Worm (Caenorhabditis elegans) whole organism, L3 larva: Measurements from ENCODE around the gene F59F5.4.

ENCODE experiments used
- ZK546.5 ChIP-seq: sonication (generic microtip); optimal IDR thresholded peaks from 2 replicates; lab custom pipeline; 2017; ENCODE audit warnings: missing biosample characterization, missing genetic modification characterization
- ceh-9 ChIP-seq: sonication (generic microtip); optimal IDR thresholded peaks from 2 replicates; lab custom pipeline; 2018; ENCODE audit warnings: missing biosample characterization, missing genetic modification characterization
- fos-1 ChIP-seq: fragments of 150-350 bp; optimal IDR thresholded peaks from 2 replicates; lab custom pipeline; 2014; ENCODE audit warnings: missing biosample characterization, missing genetic modification characterization
- nhr-11 ChIP-seq: fragments of 150-350 bp; optimal IDR thresholded peaks from 2 replicates; lab custom pipeline; 2014; ENCODE audit warnings: missing biosample characterization, missing genetic modification characterization
- nhr-28 ChIP-seq: fragments of 150-350 bp; optimal IDR thresholded peaks from 2 replicates; lab custom pipeline; 2014; ENCODE audit warnings: missing biosample characterization, missing genetic modification characterization
- nhr-76 ChIP-seq: fragments of 150-350 bp; sonication (generic microtip); optimal IDR thresholded peaks from 5 replicates; lab custom pipeline; 2014; ENCODE audit warnings: missing biosample characterization, missing genetic modification characterization
- pha-4 ChIP-seq: fragments of 150-350 bp; optimal IDR thresholded peaks from 2 replicates; lab custom pipeline; 2014; ENCODE audit warnings: missing biosample characterization, missing genetic modification reagents, missing genetic modification characterization
- unc-62 ChIP-seq: fragments of 150-350 bp; sonication (generic microtip); optimal IDR thresholded peaks from 4 replicates; lab custom pipeline; 2014; ENCODE audit warnings: missing biosample characterization, missing genetic modification reagents, missing genetic modification characterization
- ztf-11 ChIP-seq: fragments of 150-350 bp; optimal IDR thresholded peaks from 2 replicates; lab custom pipeline; 2014; ENCODE audit warnings: missing biosample characterization, missing genetic modification characterization

ce11 chrX:10533447-10533846 lies 9.4 kb upstream of the F59F5.4 start, which contains the start of gene glo-3:
- TF ChIP-seq unc-62 (no peak), ceh-9 (no peak), nhr-28 (tag; lab: Kevin White, UChicago) (no peak), pha-4 (tag; lab: Kevin White, UChicago) (no peak), ZK546.5 (tag; lab: Kevin White, UChicago) (no peak), fos-1 (tag; lab: Kevin White, UChicago) (no peak), nhr-11 (tag; lab: Kevin White, UChicago) (no peak), ztf-11 (tag; lab: Kevin White, UChicago) (no peak), nhr-76 (tag; lab: Kevin White, UChicago) (no peak)
